Worm (Caenorhabditis elegans): ENCODE measurements around the gene mca-3.

mca-3 gene

DNA sequence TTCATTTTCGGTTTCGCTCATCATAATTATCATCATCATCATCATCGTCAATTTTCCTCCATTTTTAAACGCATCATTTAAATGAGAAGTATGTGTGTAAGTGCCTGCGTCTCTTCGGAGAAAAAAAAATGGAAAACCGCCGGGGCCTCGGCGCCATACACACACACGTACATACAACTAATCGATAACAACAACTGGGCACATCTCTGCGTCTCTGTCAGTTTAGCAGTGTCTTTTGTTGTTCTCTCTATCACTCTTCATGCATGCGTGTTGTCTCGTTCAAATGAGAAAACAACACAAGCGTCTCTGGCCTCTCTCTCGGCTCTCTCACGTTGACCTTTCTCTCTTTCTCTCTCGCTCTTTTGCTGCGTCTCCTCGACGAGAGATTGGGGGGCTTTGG is 27.8 kb upstream of the mca-3 start (continued):
- no peak for TF ChIP-seq ceh-40 (GFP tag; IDR thresholded peaks at IDR 0.05)
- TF ChIP-seq madf-8 (GFP tag; conservative IDR thresholded peaks at IDR 0.05) = no peak
- TF ChIP-seq fkh-3 (tag; optimal IDR thresholded peaks at IDR 0.05) = no peak
- TF ChIP-seq ztf-6 (GFP tag; IDR thresholded peaks at IDR 0.05) = no peak
- TF ChIP-seq nhr-80 (tag; optimal IDR thresholded peaks at IDR 0.05) = peak; percentile 68
- TF ChIP-seq Y56A3A.18 (GFP tag; IDR thresholded peaks at IDR 0.05) = no peak
- no peak for TF ChIP-seq C17E4.6 (GFP tag; IDR thresholded peaks at IDR 0.05)
- TF ChIP-seq hrde-1 (tag; optimal IDR thresholded peaks at IDR 0.05; ENCODE audit: borderline replicate concordance) = no peak
- TF ChIP-seq bed-2 (GFP tag; IDR thresholded peaks at IDR 0.05) = no peak
- TF ChIP-seq T26A5.8 (tag; optimal IDR thresholded peaks at IDR 0.05) = no peak
- peak; percentile 45; the same call in 1 of the 2 replicates for TF ChIP-seq K11D2.4 (GFP tag; IDR thresholded peaks at IDR 0.05)
- no peak for TF ChIP-seq ceh-58 (GFP tag; IDR thresholded peaks at IDR 0.05)
- no peak for TF ChIP-seq mel-28 (tag; optimal IDR thresholded peaks at IDR 0.05; ENCODE audit: borderline replicate concordance)
- TF ChIP-seq rpc-1 (optimal IDR thresholded peaks at IDR 0.05) = no peak
- TF ChIP-seq rpc-1 (tag; optimal IDR thresholded peaks at IDR 0.05) = no peak
- TF ChIP-seq madf-3 (GFP tag; IDR thresholded peaks at IDR 0.05) = no peak
- TF ChIP-seq gei-17 (GFP tag; optimal IDR thresholded peaks at IDR 0.05) = peak; percentile 52
- no peak for TF ChIP-seq B0035.1 (tag; optimal IDR thresholded peaks at IDR 0.05)
- TF ChIP-seq ekl-4 (GFP tag; IDR thresholded peaks at IDR 0.05) = peak; percentile 51
- no peak for TF ChIP-seq B0019.2 (GFP tag; conservative IDR thresholded peaks at IDR 0.05)
- TF ChIP-seq ceh-79 (tag; optimal IDR thresholded peaks at IDR 0.05) = no peak
- TF ChIP-seq dpl-1 (GFP tag; optimal IDR thresholded peaks at IDR 0.05) = no peak
- no peak for TF ChIP-seq cebp-2 (GFP tag; IDR thresholded peaks at IDR 0.05)
- no peak for TF ChIP-seq rec-8 (tag; optimal IDR thresholded peaks at IDR 0.05)
- TF ChIP-seq unc-130 (GFP tag; optimal IDR thresholded peaks at IDR 0.05) = no peak
- TF ChIP-seq tbx-9 (tag; optimal IDR thresholded peaks at IDR 0.05; ENCODE audit: borderline replicate concordance) = no peak
- TF ChIP-seq K12H6.12 (tag; optimal IDR thresholded peaks at IDR 0.05) = peak; percentile 78
- TF ChIP-seq sea-2 (GFP tag; IDR thresholded peaks at IDR 0.05) = no peak
- TF ChIP-seq F55B11.4 (tag; optimal IDR thresholded peaks at IDR 0.05; ENCODE audit: borderline replicate concordance, insufficient read depth) = no peak
- TF ChIP-seq F33H1.4 (GFP tag; IDR thresholded peaks at IDR 0.05) = no peak
- no peak for TF ChIP-seq F52B5.7 (tag; optimal IDR thresholded peaks at IDR 0.05)
- no peak for TF ChIP-seq hmg-20 (GFP tag; IDR thresholded peaks at IDR 0.05)
- no peak for TF ChIP-seq mxl-1 (tag; optimal IDR thresholded peaks at IDR 0.05)
- TF ChIP-seq ztf-28 (GFP tag; IDR thresholded peaks at IDR 0.05) = no peak
- TF ChIP-seq F57C9.4 (tag; optimal IDR thresholded peaks at IDR 0.05) = no peak
- no peak for TF ChIP-seq athp-1 (tag; optimal IDR thresholded peaks at IDR 0.05)
- TF ChIP-seq B0336.3 (GFP tag; IDR thresholded peaks at IDR 0.05) = peak; percentile 66
- no peak for TF ChIP-seq bed-1 (GFP tag; IDR thresholded peaks at IDR 0.05)
- peak; percentile 86 for TF ChIP-seq lin-40 (tag; optimal IDR thresholded peaks at IDR 0.05)
- peak; percentile 20 for TF ChIP-seq die-1 (tag; optimal IDR thresholded peaks at IDR 0.05)
- TF ChIP-seq pha-4 (tag; optimal IDR thresholded peaks at IDR 0.05) = no peak
- TF ChIP-seq lsy-27 (tag; optimal IDR thresholded peaks at IDR 0.05; ENCODE audit: borderline replicate concordance, insufficient read depth) = no peak
- TF ChIP-seq rcor-1 (GFP tag; IDR thresholded peaks at IDR 0.05) = no peak; the same call in 1 of the 2 replicates
- TF ChIP-seq F22D6.2 (tag; optimal IDR thresholded peaks at IDR 0.05) = peak; percentile 6
- no peak for TF ChIP-seq attf-6 (GFP tag; IDR thresholded peaks at IDR 0.05)
- peak; percentile 36; the same call in 1 of the 2 replicates for TF ChIP-seq ceh-100 (GFP tag; IDR thresholded peaks at IDR 0.05)
- TF ChIP-seq Y67H2A.10 (GFP tag; conservative IDR thresholded peaks at IDR 0.05) = no peak
- TF ChIP-seq mcd-1 (GFP tag; IDR thresholded peaks at IDR 0.05) = peak; percentile 56
- no peak for TF ChIP-seq nfya-2 (GFP tag; IDR thresholded peaks at IDR 0.05)
- no peak for TF ChIP-seq nhr-179 (tag; optimal IDR thresholded peaks at IDR 0.05)
